Fruit fly (Drosophila melanogaster): Measurements from ENCODE around the gene CG8372.

DNA sequence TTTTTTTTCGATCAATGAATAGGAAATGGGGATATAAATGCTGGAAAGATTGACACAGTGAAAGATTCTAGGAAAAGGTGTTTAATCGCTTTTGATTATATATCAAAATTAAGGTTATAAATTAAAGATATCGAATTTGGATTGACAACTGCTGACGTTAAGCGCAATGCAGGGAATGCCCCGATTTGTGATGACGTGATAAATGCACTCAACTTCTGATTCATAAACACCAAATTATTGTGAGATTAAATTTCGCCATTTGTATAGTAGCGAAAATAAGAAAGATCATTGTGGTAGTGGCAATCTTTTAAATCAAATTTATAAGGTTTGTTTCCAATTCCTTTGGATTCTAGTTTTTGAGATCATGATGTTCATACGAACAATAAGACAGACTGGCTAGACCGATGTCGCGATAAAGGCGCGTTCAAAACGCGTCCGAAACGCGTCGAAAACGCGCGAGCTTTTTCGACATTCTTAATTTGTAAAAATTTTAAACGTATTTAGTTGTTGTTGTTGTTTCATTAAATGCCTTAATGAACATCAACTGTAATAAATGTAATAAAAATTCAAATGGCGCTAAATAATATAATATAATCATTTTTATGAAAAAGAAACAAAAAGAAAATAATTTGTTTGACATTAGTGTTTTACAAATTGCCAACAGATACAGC, 2.7 kb upstream of the CG8372 start, which contains the start of gene CG8349:
- TF ChIP-seq Clk (GFP tag; optimal IDR thresholded peaks at IDR 0.05) (no peak), kay (GFP tag; ENCODE audit: borderline replicate concordance) (peak; percentile 81), CG33017 (tag; optimal IDR thresholded peaks at IDR 0.05) (no peak), ovo (GFP tag; optimal IDR thresholded peaks at IDR 0.05) (no peak), CG14711 (tag; optimal IDR thresholded peaks at IDR 0.05) (no peak), bab1 (GFP tag; optimal IDR thresholded peaks at IDR 0.05) (no peak), CG7101 (tag; optimal IDR thresholded peaks at IDR 0.05) (no peak), cnc (optimal IDR thresholded peaks at IDR 0.05) (no peak), cic (GFP tag; optimal IDR thresholded peaks at IDR 0.05) (no peak)

Data from whole organism, adult.